Worm (Caenorhabditis elegans): Measurements from ENCODE around the gene ZK813.3.

The ZK813.3 gene

DNA sequence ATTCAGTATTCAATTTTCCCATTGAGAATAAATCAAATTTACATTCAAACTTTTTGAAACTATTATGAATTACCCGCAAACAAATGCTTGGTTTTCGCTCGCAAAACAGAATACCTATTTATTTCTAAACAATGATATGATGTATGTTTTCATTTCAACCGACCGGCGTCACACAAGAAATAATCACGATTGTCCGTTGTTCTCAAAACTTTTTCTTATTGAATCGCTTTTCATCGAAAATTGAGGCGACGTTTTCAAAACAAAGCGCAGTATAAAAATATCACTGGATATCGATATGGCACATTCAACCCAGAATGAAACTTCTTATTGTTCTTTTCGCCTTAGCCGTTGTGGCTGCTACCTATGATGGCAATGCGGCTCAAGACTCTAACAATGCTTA, at the start of gene ZK813.3:
Gene ZK813.3, plus strand, starts transcription at position 301 of the 400 bp plus-strand sequence.
- TF ChIP-seq unc-120 (tag; optimal IDR thresholded peaks at IDR 0.05; ENCODE audit: poor library complexity, severe bottlenecking) (no peak), mls-2 (tag; optimal IDR thresholded peaks at IDR 0.05) (no peak), nhr-12 (tag; optimal IDR thresholded peaks at IDR 0.05) (no peak), bed-3 (GFP tag; optimal IDR thresholded peaks at IDR 0.05) (no peak), blmp-1 (tag; optimal IDR thresholded peaks at IDR 0.05) (no peak), elt-3 (tag; optimal IDR thresholded peaks at IDR 0.05) (no peak), mep-1 (tag; optimal IDR thresholded peaks at IDR 0.05) (no peak), unc-62 (GFP tag; optimal IDR thresholded peaks at IDR 0.05) (no peak), lin-32 (GFP tag; optimal IDR thresholded peaks at IDR 0.05) (no peak), hlh-1 (tag; optimal IDR thresholded peaks at IDR 0.05) (no peak), lin-13 (tag; optimal IDR thresholded peaks at IDR 0.05) (no peak), sem-2 (GFP tag; optimal IDR thresholded peaks at IDR 0.05) (no peak), nhr-2 (tag; optimal IDR thresholded peaks at IDR 0.05) (no peak)

DNA sequence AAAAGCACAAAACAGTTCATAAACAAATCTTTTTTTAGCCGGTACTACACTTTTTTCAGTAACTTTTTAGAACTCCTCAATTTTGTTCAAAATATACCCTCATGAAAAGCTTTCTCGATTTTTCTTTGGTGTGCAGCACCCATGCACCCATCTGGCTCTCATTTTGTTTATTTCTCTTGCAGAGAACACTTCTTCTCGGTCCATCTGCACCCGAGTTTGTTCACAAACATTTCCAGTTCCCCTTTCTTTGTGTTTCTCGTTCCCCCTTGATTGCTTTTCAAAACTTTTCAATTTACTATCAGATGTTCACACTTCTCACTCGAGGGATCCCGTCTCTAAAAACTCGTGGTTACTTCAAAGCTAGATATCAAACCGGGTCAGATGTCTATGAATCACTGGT, 48.1 kb upstream of the ZK813.3 start, which contains the start of gene slcf-2:
Gene slcf-2, plus strand, starts transcription at position 301 of the 400 bp plus-strand sequence.
- TF ChIP-seq mep-1 (tag; optimal IDR thresholded peaks at IDR 0.05) (no peak), ceh-39 (tag; optimal IDR thresholded peaks at IDR 0.05) (no peak), drap-1 (GFP tag; optimal IDR thresholded peaks at IDR 0.05) (no peak)

DNA sequence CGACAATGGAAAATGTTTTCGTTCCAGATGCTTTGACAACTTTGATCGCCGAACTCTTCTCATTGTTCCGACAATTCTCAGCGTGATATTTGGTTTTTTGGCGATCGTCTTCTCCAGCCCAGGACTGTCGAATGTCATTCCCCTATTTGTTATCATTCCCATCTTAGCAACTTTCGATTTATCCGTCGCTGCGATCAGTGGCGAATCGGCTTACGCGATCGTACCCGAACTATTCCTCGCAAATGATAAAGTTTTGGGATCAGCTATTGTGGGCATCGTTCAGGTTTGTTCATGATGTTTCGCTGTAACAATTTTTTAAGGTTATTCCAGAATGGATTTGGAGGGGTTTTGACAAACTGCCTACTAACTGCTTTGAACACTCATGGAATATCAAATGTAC, 44.9 kb upstream of the ZK813.3 start:
- no peak for TF ChIP-seq pha-4 (tag; optimal IDR thresholded peaks at IDR 0.05)
- TF ChIP-seq ceh-83 (GFP tag; optimal IDR thresholded peaks at IDR 0.05): no peak
- peak; percentile 83 for TF ChIP-seq elt-1 (tag; optimal IDR thresholded peaks at IDR 0.05; ENCODE audit: borderline replicate concordance, insufficient read depth)
- no peak for TF ChIP-seq M03D4.4 (tag; optimal IDR thresholded peaks at IDR 0.05)
- no peak for TF ChIP-seq mls-2 (tag; optimal IDR thresholded peaks at IDR 0.05)

DNA sequence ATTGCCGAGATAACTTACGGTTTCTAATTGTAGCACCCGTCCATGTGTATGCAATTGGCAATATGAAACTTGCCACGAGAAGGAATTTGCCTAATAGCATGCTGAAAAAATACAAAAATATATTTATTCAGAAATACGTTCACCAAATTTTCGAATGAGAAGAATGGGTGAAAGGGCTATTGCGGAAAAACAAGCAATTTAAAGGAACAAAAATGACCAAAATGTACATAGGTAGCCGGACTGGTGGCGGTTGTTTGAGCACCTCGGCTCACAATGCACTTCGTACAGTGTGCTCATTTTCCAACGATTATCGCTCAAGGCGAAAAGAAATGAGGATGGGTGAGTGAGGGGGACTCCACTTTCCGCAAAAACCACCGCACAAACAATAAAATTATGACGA, 41.7 kb upstream of the ZK813.3 start, which contains the start of gene cht-1:
Gene cht-1, minus strand, starts transcription at position 101 of the 400 bp plus-strand sequence.
- TF ChIP-seq unc-39 (tag; optimal IDR thresholded peaks at IDR 0.05) (no peak), unc-120 (tag; optimal IDR thresholded peaks at IDR 0.05; ENCODE audit: poor library complexity, severe bottlenecking) (no peak), ham-2 (GFP tag; optimal IDR thresholded peaks at IDR 0.05) (no peak), nhr-2 (tag; optimal IDR thresholded peaks at IDR 0.05) (no peak), ztf-11 (tag; optimal IDR thresholded peaks at IDR 0.05) (no peak), mep-1 (tag; optimal IDR thresholded peaks at IDR 0.05) (no peak), ceh-39 (tag; optimal IDR thresholded peaks at IDR 0.05) (no peak), mls-2 (tag; optimal IDR thresholded peaks at IDR 0.05) (no peak)

DNA sequence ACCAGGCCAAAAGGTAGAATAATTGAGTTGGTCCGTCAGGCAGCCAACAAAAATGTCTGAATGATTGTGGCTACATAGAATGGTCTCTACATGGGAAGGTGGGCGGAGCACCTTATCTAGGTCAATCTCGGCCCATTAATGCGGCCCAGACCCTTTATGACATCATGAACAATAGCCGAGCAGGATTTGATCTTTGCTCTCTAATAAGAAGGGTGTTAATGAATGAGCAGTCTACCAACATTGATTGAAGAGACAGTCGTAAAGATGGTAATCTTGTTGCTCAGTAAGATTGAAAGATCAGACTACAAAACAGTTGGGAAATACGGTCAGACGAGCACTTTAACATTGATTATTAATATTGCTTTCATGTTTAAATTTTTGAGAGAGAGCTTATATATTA, 41.3 kb upstream of the ZK813.3 start:
- TF ChIP-seq elt-1 (tag; optimal IDR thresholded peaks at IDR 0.05; ENCODE audit: borderline replicate concordance, insufficient read depth): peak; percentile 76
- TF ChIP-seq flh-1 (GFP tag; optimal IDR thresholded peaks at IDR 0.05): no peak
- TF ChIP-seq nhr-2 (tag; optimal IDR thresholded peaks at IDR 0.05): peak; percentile 86

DNA sequence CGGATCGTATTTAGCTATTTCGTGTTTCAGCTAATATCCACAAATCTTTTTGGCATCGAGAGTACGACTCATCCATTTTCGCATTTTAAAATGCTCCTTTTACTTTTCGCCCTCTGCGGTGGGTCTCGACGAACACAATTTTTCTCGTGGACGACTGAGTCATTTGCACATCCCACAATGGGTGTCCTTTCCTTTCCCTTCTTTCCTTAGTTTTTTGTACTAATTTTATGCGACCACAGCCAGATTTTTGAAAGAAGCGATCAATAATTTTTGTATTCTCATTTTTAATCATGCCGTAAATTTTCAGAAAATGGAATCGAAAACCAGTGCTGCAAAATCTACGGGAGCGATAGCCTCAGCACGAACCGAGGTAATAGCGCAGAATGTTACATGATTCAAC, 39.9 kb upstream of the ZK813.3 start, which contains the start of gene C04F6.9:
Gene C04F6.9, plus strand, starts transcription at position 301 of the 400 bp plus-strand sequence.
- no peak for TF ChIP-seq drap-1 (GFP tag; optimal IDR thresholded peaks at IDR 0.05)
- TF ChIP-seq lin-13 (tag; optimal IDR thresholded peaks at IDR 0.05): no peak
- TF ChIP-seq unc-62 (GFP tag; optimal IDR thresholded peaks at IDR 0.05): no peak
- no peak for TF ChIP-seq nhr-28 (tag; optimal IDR thresholded peaks at IDR 0.05)
- no peak for TF ChIP-seq lsy-2 (tag; optimal IDR thresholded peaks at IDR 0.05)
- TF ChIP-seq nhr-237 (tag; optimal IDR thresholded peaks at IDR 0.05): no peak

DNA sequence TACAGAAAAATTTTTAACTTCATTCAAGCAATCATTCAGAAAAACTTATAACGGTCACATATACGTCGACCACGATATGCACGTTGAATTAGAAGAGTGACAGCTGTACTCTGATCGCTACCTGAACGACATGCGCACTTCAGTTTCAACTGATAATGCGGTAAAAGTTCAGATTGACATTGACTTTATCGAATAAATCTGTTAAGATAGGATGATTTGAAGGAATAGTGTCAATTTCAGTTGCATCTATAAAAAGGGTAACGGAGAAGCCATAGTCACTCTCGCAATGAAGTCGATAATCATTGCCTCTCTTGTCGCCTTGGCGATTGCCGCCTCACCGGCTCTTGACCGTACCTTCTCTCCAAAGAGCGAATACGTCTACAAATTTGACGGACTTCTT, 38.4 kb upstream of the ZK813.3 start, which contains the start of gene vit-5:
Gene vit-5, plus strand, starts transcription at position 277 of the 400 bp plus-strand sequence.
- no peak for TF ChIP-seq drap-1 (GFP tag; optimal IDR thresholded peaks at IDR 0.05)
- TF ChIP-seq lin-13 (tag; optimal IDR thresholded peaks at IDR 0.05): no peak
- no peak for TF ChIP-seq mls-2 (tag; optimal IDR thresholded peaks at IDR 0.05)
- no peak for TF ChIP-seq bed-3 (GFP tag; optimal IDR thresholded peaks at IDR 0.05)
- TF ChIP-seq nhr-12 (tag; optimal IDR thresholded peaks at IDR 0.05): no peak
- TF ChIP-seq sptf-1 (tag; optimal IDR thresholded peaks at IDR 0.05): no peak
- TF ChIP-seq ceh-43 (GFP tag; optimal IDR thresholded peaks at IDR 0.05): no peak
- TF ChIP-seq unc-62 (GFP tag; optimal IDR thresholded peaks at IDR 0.05): no peak
- no peak for TF ChIP-seq ztf-11 (tag; optimal IDR thresholded peaks at IDR 0.05)
- TF ChIP-seq nhr-2 (tag; optimal IDR thresholded peaks at IDR 0.05): no peak
- no peak for TF ChIP-seq flh-1 (GFP tag; optimal IDR thresholded peaks at IDR 0.05)
- TF ChIP-seq mep-1 (tag; optimal IDR thresholded peaks at IDR 0.05): no peak
- TF ChIP-seq hlh-1 (tag; optimal IDR thresholded peaks at IDR 0.05): no peak
- no peak for TF ChIP-seq M03D4.4 (tag; optimal IDR thresholded peaks at IDR 0.05)
- no peak for TF ChIP-seq ham-2 (GFP tag; optimal IDR thresholded peaks at IDR 0.05)
- TF ChIP-seq nhr-76 (tag; optimal IDR thresholded peaks at IDR 0.05): no peak

Measured in whole organism, mixed stage, embryonic.